Worm (Caenorhabditis elegans) whole organism, dauer: ENCODE results near the gene lpr-3.

ENCODE experiments used
- unc-62 ChIP-seq: sonication (generic microtip); optimal IDR thresholded peaks from 2 replicates; lab custom pipeline; 2017; ENCODE audit warnings: missing biosample characterization, missing genetic modification reagents, missing genetic modification characterization

lpr-3 gene

ce11 chrX:11080170-11080728, 23.0 kb downstream of the lpr-3 start, which contains the start of gene sulp-7:
Gene sulp-7, plus strand, starts transcription at chrX:11080678.
- TF ChIP-seq unc-62 (GFP tag; lab: Kevin White, UChicago): no peak

DNA sequence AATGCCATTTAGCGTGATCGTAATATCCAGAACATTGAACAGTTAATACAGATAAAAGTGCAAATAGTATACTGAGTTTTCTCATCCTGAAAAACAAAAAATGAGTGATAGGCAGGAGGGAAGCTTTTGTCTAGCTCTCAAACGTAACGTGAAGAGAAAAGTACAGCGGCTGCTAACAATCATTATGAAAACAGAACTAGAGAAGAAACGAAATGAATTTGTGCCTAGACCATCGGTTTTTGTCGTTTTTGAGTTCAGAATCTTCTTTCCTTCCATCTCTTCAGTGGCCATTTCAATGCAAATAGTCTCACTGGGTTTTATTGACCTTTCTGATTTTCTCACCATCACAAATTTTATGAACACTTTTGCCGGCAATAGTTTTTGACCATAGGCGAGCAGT, 28.0 kb downstream of the lpr-3 start, which contains the start of gene W04G3.7:
TSS of gene W04G3.7 (minus strand) at position 101 of the 400 bp plus-strand sequence.
- no peak for TF ChIP-seq unc-62 (GFP tag; lab: Kevin White, UChicago)

- no peak for TF ChIP-seq unc-62 (GFP tag; lab: Kevin White, UChicago)
Measured at ce11 chrX:11088952-11089351, 31.8 kb downstream of the lpr-3 start, which contains the start of gene W04G3.11. Gene W04G3.11, plus strand, starts transcription at chrX:11089195.

DNA sequence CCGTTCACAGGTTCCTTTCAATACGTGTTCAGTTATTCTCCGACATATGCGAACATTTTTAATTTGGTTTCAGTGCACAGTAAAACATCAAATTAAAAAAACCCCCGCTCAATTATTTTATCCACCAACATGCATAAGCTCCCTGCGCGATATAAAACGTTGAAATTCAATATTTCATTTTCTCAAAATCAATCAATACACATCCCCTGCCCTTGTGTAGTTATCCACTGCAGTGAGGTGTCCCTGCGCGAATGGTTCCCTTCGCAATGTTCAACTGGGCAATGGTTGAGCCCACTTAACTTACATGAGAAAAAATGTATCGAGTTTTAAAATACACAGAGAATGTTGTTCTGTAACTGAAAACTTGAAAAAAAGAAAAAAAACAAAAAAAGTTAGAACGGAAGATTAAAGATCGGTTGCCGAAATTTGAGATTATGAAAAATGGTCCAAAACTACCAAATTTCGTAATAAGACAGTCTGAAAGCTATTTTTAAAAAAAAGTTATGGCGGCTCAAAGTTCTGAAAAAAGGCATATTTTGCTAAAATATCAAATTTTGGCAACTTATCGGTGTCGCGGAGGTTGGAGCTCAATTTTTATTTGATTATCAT, 36.9 kb downstream of the lpr-3 start:
- TF ChIP-seq unc-62 (GFP tag; lab: Kevin White, UChicago): peak; percentile 69

ce11 chrX:11095480-11095879, 38.3 kb downstream of the lpr-3 start:
- no peak for TF ChIP-seq unc-62 (GFP tag; lab: Kevin White, UChicago)

DNA sequence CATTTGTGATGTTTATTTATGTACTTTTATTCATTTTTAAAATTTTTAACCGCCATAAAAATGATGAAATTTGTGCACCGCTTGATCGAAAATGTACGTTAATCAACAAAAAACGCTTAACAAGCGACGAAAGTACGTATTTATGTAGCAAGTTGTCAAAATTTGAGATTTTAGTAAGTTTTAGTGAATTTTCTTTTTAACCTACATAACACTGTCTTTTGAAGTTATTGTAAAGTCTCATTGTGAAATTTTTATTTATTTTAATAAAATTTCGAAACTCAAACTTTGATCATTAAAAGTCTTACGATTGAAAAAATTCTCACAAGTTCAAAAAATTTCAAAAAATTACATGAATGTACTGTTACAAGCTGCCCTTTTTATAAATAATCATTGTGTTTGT, 40.1 kb downstream of the lpr-3 start:
- no peak for TF ChIP-seq unc-62 (GFP tag; lab: Kevin White, UChicago)

- TF ChIP-seq unc-62 (GFP tag; lab: Kevin White, UChicago): no peak
Measured at ce11 chrX:11098086-11098485, 40.9 kb downstream of the lpr-3 start, which contains the start of gene W02H3.3. Gene W02H3.3, minus strand, starts transcription at chrX:11098186.

ce11 chrX:11103173-11103572, 46.0 kb downstream of the lpr-3 start:
- TF ChIP-seq unc-62 (GFP tag; lab: Kevin White, UChicago): no peak

DNA sequence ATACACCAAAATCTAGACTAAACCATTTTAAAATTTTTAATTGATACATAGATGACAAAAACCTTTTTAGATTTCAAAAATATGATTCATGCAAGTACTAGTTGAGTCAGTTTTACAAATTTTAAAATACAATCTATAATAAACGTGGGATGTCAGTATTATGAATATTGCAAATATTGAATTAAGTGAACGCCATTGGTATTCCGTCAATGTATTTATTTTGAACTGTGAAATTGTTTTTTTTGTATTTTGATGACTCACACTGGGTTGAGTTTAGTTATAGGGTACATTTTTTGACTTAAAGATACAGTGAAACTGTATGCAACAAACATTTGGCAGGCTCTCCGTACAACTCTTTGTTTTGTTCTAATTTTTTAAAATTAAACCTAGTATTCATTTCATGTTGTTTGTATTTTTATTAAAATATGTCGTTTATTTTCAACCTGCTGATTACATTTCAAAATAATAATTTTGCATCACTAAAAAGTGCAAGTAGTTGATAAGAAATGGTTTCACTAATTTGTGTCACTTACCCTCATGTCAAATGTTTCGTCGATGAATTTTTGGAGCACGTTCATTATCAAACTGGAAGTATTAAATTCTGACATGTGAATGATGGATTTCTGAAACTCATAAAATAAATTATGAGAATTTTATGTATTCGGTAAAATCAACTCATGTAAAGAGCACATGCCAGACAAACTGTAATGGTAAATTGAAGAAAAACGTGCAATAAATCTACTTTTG, 47.9 kb downstream of the lpr-3 start, which contains the start of gene W02H3.1:
TSS of gene W02H3.1 (minus strand) at position 578 of the 747 bp plus-strand sequence.
- no peak for TF ChIP-seq unc-62 (GFP tag; lab: Kevin White, UChicago)

- no peak for TF ChIP-seq unc-62 (GFP tag; lab: Kevin White, UChicago)
Measured at ce11 chrX:11107076-11107475, 49.9 kb downstream of the lpr-3 start, which contains the start of gene clc-17. Gene clc-17, plus strand, starts transcription at chrX:11107376.

ce11 chrX:11109200-11109599, 52.0 kb downstream of the lpr-3 start, which contains the start of gene grd-1:
Gene grd-1, plus strand, starts transcription at chrX:11109440.
- no peak for TF ChIP-seq unc-62 (GFP tag; lab: Kevin White, UChicago)
